Fruit fly (Drosophila melanogaster) whole organism, wandering third instar larva: ENCODE measurements around the gene Nmd3.

ENCODE experiments used
- Hr78 ChIP-seq: fragments of >200 bp; optimal IDR thresholded peaks from 2 replicates; lab custom pipeline; 2017; ENCODE audit warnings: missing biosample characterization, missing genetic modification characterization
- fru ChIP-seq: fragments of 200-800 bp; sonication (Bioruptor generic); optimal IDR thresholded peaks from 3 replicates; lab custom pipeline; 2016; ENCODE audit warnings: missing biosample characterization, mild to moderate bottlenecking, missing genetic modification characterization
- tai ChIP-seq: sonication (Bioruptor generic); optimal IDR thresholded peaks from 2 replicates; lab custom pipeline; 2016; ENCODE audit warnings: missing biosample characterization, missing genetic modification characterization

DNA sequence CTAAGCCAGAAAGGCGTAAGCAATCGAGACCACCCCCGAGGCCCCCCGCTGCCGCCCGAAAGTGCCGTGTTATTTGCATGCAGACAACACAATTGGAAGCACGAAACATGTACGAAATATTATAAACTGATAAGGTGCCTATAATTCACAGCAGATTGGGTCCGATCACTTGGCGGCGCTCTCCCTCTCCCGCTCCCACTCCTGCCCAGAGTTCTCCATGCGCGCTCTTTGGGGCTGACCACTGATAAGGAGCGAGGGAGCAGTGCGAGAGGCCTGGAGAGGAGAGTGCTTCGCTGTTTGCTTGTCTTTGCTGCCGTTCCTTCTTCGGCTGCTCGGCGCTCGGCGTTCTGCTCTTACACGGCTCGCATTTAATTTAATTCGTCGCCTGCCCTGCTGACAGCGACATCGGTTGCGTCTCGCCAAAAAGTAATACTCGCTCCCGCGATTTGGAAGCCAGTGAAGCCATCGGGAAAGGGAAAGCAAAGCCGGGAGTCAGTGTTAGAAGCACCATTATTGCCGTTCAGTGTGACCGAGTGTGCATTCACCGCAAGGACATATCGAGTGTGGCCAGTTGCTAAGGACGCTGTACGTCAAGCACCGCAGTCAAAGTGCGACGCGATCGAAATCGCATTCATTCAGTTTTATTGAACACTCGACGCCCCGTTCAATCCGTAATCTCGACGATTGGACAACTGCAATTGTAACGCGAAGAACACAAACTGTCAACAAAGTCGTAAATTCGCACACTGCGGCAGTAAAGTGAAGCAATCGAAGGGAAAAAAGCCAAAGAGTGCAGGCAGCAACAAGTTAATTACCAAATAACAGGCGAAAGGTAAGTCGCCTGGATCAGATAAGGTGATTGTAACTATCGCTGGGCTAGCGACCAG, 10.0 kb upstream of the Nmd3 start:
- TF ChIP-seq Hr78 = no peak
- no peak for TF ChIP-seq tai (GFP tag; lab: Kevin White, UChicago)
- no peak for TF ChIP-seq fru (GFP tag; lab: Kevin White, UChicago)
